Fruit fly (Drosophila melanogaster) whole organism, pupa: Measurements from ENCODE around the gene mRpL55.

Experiments used
- CG10348 ChIP-seq: fragments of 200-800 bp; sonication (Bioruptor generic); IDR thresholded peaks from 2 replicates; pipeline ENCODE4 v1.3.6; 2022; ENCODE audit warnings: missing biosample characterization, missing genetic modification characterization
- CG12605 ChIP-seq: fragments of 200-800 bp; sonication (Bioruptor generic); IDR thresholded peaks from 2 replicates; pipeline ENCODE4 v1.3.6; 2022; ENCODE audit warnings: missing biosample characterization, missing genetic modification characterization
- CG13204 ChIP-seq: fragments of 200-800 bp; sonication (Bioruptor generic); optimal IDR thresholded peaks from 2 replicates; lab custom pipeline; 2018; ENCODE audit warnings: missing biosample characterization, mild to moderate bottlenecking, missing genetic modification characterization, moderate library complexity
- CG14655 ChIP-seq: fragments of 200-800 bp; sonication (Bioruptor generic); optimal IDR thresholded peaks from 3 replicates; lab custom pipeline; 2017; ENCODE audit warnings: mild to moderate bottlenecking, missing biosample characterization, missing genetic modification reagents, missing genetic modification characterization
- CG15710 ChIP-seq: fragments of 200-800 bp; sonication (Bioruptor generic); optimal IDR thresholded peaks from 2 replicates; lab custom pipeline; 2018; ENCODE audit warnings: missing biosample characterization, mild to moderate bottlenecking, missing genetic modification characterization, moderate library complexity
- CG17806 ChIP-seq: fragments of 200-800 bp; sonication (Bioruptor generic); optimal IDR thresholded peaks from 2 replicates; lab custom pipeline; 2018; ENCODE audit warnings: missing biosample characterization, mild to moderate bottlenecking, missing genetic modification characterization, moderate library complexity
- CG32121 ChIP-seq: fragments of 200-800 bp; sonication (Bioruptor generic); IDR thresholded peaks from 2 replicates; pipeline ENCODE4 v1.3.6; 2022; ENCODE audit warnings: missing biosample characterization, missing genetic modification characterization
- CG34367 ChIP-seq: fragments of 200-800 bp; sonication (Bioruptor generic); optimal IDR thresholded peaks from 2 replicates; lab custom pipeline; 2018; ENCODE audit warnings: missing biosample characterization, mild to moderate bottlenecking, missing genetic modification characterization
- CG4496 ChIP-seq: fragments of 200-800 bp; sonication (Bioruptor generic); IDR thresholded peaks from 3 replicates; pipeline ENCODE4 v1.3.6; 2022; ENCODE audit warnings: missing biosample characterization, missing genetic modification characterization
- CG8159 ChIP-seq: fragments of 200-800 bp; sonication (Bioruptor generic); optimal IDR thresholded peaks from 3 replicates; lab custom pipeline; 2018; ENCODE audit warnings: missing biosample characterization, mild to moderate bottlenecking, missing genetic modification characterization, moderate library complexity
- CG8301 ChIP-seq: fragments of 200-800 bp; sonication (Bioruptor generic); optimal IDR thresholded peaks from 2 replicates; lab custom pipeline; 2018; ENCODE audit warnings: missing biosample characterization, mild to moderate bottlenecking, missing genetic modification characterization
- CG9948 ChIP-seq: fragments of 200-800 bp; sonication (Bioruptor generic); optimal IDR thresholded peaks from 2 replicates; lab custom pipeline; 2018; ENCODE audit warnings: missing biosample characterization, mild to moderate bottlenecking, missing genetic modification characterization, moderate library complexity
- D1 ChIP-seq: fragments of 200-800 bp; sonication (Bioruptor generic); optimal IDR thresholded peaks from 2 replicates; lab custom pipeline; 2018; ENCODE audit warnings: missing biosample characterization, mild to moderate bottlenecking, missing genetic modification characterization, moderate library complexity
- EcR ChIP-seq: fragments of 200-800 bp; sonication (Bioruptor generic); optimal IDR thresholded peaks from 3 replicates; lab custom pipeline; 2019; ENCODE audit warnings: missing biosample characterization, missing genetic modification characterization, mild to moderate bottlenecking, moderate library complexity, missing genetic modification reagents
- Ets98B ChIP-seq: fragments of 200-800 bp; sonication (Bioruptor generic); IDR thresholded peaks from 2 replicates; pipeline ENCODE4 v1.3.6; 2022; ENCODE audit warnings: missing biosample characterization, missing genetic modification characterization
- Pif1A ChIP-seq: fragments of 200-800 bp; sonication (Bioruptor generic); optimal IDR thresholded peaks from 3 replicates; lab custom pipeline; 2016; ENCODE audit warnings: missing biosample characterization, missing genetic modification characterization
- Pif1B ChIP-seq: fragments of 200-800 bp; sonication (Bioruptor generic); optimal IDR thresholded peaks from 3 replicates; lab custom pipeline; 2016; ENCODE audit warnings: missing biosample characterization, missing genetic modification characterization
- Snoo ChIP-seq: fragments of 200-800 bp; sonication (Bioruptor generic); optimal IDR thresholded peaks from 3 replicates; lab custom pipeline; 2017; ENCODE audit warnings: missing biosample characterization, mild to moderate bottlenecking, missing genetic modification characterization, inconsistent platforms
- fd96Ca ChIP-seq: fragments of 200-800 bp; sonication (Bioruptor generic); IDR thresholded peaks from 3 replicates; pipeline ENCODE4 v1.3.6; 2022; ENCODE audit warnings: missing biosample characterization, missing genetic modification characterization
- gl ChIP-seq: fragments of 200-800 bp; sonication (Bioruptor generic); optimal IDR thresholded peaks from 2 replicates; lab custom pipeline; 2018; ENCODE audit warnings: missing biosample characterization, mild to moderate bottlenecking, missing genetic modification characterization
- rn ChIP-seq: fragments of 200-800 bp; sonication (Bioruptor generic); IDR thresholded peaks from 2 replicates; pipeline ENCODE4 v1.3.6; 2022; ENCODE audit warnings: missing biosample characterization, missing genetic modification characterization

The mRpL55 gene

dm6 chr3R:19073002-19073401, 21.7 kb downstream of the mRpL55 start:
- TF ChIP-seq CG34367 = peak; percentile 87
- peak; percentile 85 for TF ChIP-seq CG12605 (GFP tag; lab: Robert Waterston, UW)
- TF ChIP-seq CG8301 (tag; lab: Kevin White, UChicago) = peak; percentile 88
- peak; percentile 91 for TF ChIP-seq CG14655 (GFP tag; lab: Kevin White, UChicago)
- peak; percentile 90 for TF ChIP-seq CG13204 (GFP tag; lab: Kevin White, UChicago)
- TF ChIP-seq Pif1A = peak; percentile 93
- TF ChIP-seq CG10348 (GFP tag; lab: Robert Waterston, UW) = peak; percentile 61; the same call in 1 of the 2 replicates
- TF ChIP-seq CG9948 (tag; lab: Kevin White, UChicago) = peak; percentile 90
- peak; percentile 60 for TF ChIP-seq rn (GFP tag; lab: Robert Waterston, UW)
- peak; percentile 92 for TF ChIP-seq CG32121 (GFP tag; lab: Robert Waterston, UW)
- peak; percentile 94 for TF ChIP-seq CG8159
- TF ChIP-seq fd96Ca (GFP tag; lab: Robert Waterston, UW) = peak; percentile 81; the same call in 2 of the 3 replicates
- peak; percentile 88 for TF ChIP-seq Pif1B (GFP tag; lab: Kevin White, UChicago)
- TF ChIP-seq CG15710 (tag; lab: Kevin White, UChicago) = peak; percentile 91
- TF ChIP-seq Ets98B = peak; percentile 87
- peak; percentile 93 for TF ChIP-seq CG4496 (GFP tag; lab: Robert Waterston, UW)
- TF ChIP-seq gl = peak; percentile 84
- no peak for TF ChIP-seq EcR (GFP tag; lab: Kevin White, UChicago)
- peak; percentile 88 for TF ChIP-seq D1 (tag; lab: Kevin White, UChicago)
- peak; percentile 92 for TF ChIP-seq CG17806
- peak; percentile 60 for TF ChIP-seq Snoo (tag; lab: Kevin White, UChicago)

DNA sequence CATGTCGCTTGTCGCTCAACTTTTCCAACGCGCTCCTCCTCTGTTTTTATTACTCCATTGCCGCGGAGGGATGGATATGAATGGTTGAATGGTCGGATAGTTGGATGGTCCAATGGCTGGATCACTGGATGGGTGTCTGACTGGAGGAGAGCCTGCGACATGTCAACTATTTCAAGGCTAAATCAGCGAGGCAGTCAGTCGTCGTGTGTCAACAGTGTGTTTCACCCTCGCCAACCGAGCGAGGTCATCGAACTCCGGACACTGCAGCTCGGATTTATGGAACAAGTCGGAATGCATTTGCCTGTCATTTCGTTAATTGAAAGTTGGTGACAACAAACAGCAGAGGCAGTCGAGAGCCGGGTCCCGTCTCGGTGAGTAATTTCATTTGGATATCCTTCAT, 22.8 kb downstream of the mRpL55 start:
- TF ChIP-seq EcR (GFP tag; lab: Kevin White, UChicago) = peak; percentile 96
- TF ChIP-seq CG10348 (GFP tag; lab: Robert Waterston, UW) = no peak

- TF ChIP-seq rn (GFP tag; lab: Robert Waterston, UW) (no peak), CG15710 (tag; lab: Kevin White, UChicago) (peak; percentile 45), CG17806 (peak; percentile 40), CG12605 (GFP tag; lab: Robert Waterston, UW) (no peak), Snoo (tag; lab: Kevin White, UChicago) (no peak), Pif1A (peak; percentile 21), CG10348 (GFP tag; lab: Robert Waterston, UW) (no peak), fd96Ca (GFP tag; lab: Robert Waterston, UW) (no peak), CG8301 (tag; lab: Kevin White, UChicago) (peak; percentile 69), CG8159 (peak; percentile 57), EcR (GFP tag; lab: Kevin White, UChicago) (no peak), CG4496 (GFP tag; lab: Robert Waterston, UW) (no peak), CG14655 (GFP tag; lab: Kevin White, UChicago) (peak; percentile 80), gl (no peak), CG9948 (tag; lab: Kevin White, UChicago) (peak; percentile 60), CG13204 (GFP tag; lab: Kevin White, UChicago) (no peak), CG34367 (peak; percentile 37), Ets98B (no peak), D1 (tag; lab: Kevin White, UChicago) (peak; percentile 7), CG32121 (GFP tag; lab: Robert Waterston, UW) (no peak), Pif1B (GFP tag; lab: Kevin White, UChicago) (no peak)
- TF ChIP-seq, all 21 proteins: peak for 9
Measured at dm6 chr3R:19070222-19070949, 24.3 kb downstream of the mRpL55 start.

- TF ChIP-seq CG15710 (tag; lab: Kevin White, UChicago) (peak; percentile 28), Pif1A (no peak), CG8301 (tag; lab: Kevin White, UChicago) (peak; percentile 24), Pif1B (GFP tag; lab: Kevin White, UChicago) (no peak), Snoo (tag; lab: Kevin White, UChicago) (no peak), CG32121 (GFP tag; lab: Robert Waterston, UW) (no peak), CG14655 (GFP tag; lab: Kevin White, UChicago) (peak; percentile 54), CG4496 (GFP tag; lab: Robert Waterston, UW) (0 out of 3 replicates have a peak, but pooled peaks have one; percentile 43), CG34367 (peak; percentile 35), CG17806 (peak; percentile 34), CG9948 (tag; lab: Kevin White, UChicago) (peak; percentile 41), CG8159 (peak; percentile 8)
Measured at dm6 chr3R:19069740-19070139, 25.0 kb downstream of the mRpL55 start.

DNA sequence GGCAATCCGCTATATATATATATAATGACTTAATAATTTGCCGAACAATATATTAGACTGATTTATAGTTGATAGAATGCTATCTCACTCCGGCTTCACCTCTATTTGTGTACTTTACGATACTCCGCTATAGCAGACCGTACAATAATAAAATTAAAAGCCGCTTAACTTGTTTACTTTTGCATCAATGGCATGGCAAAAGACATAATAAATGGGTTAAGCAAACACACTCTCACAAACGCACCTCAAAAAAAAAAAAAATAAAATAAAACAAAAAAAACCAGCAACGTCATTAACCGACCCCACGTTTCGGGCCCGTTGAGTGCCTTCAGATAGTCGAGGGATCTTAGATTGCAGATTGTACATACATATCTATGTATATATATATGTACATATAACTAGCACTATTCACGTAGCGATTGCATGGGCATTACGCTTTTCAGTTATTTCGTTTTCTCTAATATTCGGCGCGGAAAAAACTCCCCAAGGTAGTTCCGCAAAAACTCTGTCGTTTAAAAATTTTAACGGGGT, 26.8 kb downstream of the mRpL55 start:
- TF ChIP-seq CG32121 (GFP tag; lab: Robert Waterston, UW) (no peak), fd96Ca (GFP tag; lab: Robert Waterston, UW) (peak; percentile 55; the same call in 2 of the 3 replicates)
